Worm (Caenorhabditis elegans) whole organism, dauer: Measurements from ENCODE around the gene EGAP1.5.

ENCODE experiments used
- unc-62 ChIP-seq: sonication (generic microtip); optimal IDR thresholded peaks from 2 replicates; lab custom pipeline; 2017; ENCODE audit warnings: missing biosample characterization, missing genetic modification reagents, missing genetic modification characterization

Gene EGAP1.5

DNA sequence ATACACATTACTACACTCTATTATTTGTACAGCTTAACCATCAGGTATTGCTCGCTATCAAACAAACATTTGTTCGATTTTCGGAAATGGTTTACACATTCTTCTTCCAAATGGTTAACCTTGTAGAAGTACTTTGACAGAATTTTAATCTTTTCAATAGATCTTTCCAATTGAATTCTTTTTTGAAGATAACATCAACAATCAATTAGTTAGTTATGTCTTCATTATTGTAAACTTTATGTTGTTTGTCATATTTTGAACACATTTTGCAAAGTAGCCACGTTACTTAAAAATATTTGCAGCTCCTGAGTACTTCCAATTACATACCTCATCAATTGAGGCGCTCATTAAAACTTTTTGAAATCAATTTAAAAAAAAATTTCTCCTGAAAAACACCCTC is 33.8 kb downstream of the EGAP1.5 start:
- no peak for TF ChIP-seq unc-62 (GFP tag; lab: Kevin White, UChicago)

DNA sequence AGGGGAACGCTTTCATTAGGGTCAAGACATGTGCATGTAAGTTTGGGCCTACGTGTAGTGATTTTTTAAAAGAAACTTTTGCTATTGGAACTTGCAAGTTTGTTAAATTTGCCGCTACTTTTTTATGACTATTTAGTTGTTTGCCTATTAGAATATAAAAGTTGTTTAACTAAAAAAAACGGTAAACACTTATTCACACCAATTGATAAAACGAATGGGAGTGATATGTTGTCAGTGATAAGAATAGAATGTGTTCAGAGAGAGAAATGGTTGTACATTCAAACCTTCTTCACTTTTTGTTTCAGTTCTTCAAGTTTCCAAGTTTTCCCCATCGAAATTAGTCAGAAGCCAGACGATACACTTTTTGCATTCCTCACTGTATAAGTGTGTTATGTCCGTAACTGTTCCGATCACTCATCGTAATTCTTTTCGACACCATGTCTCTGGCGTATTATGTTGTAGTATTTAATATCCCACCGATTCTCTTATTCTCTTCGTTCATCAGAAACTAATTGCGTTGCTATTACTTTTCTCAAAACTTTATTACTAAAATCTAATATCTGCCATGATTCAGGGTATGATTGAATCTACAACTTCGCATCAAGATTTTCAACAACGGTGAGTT is 34.4 kb downstream of the EGAP1.5 start, which contains the start of gene dct-6:
TSS of gene dct-6 (plus strand) at position 575 of the 625 bp plus-strand sequence.
- no peak for TF ChIP-seq unc-62 (GFP tag; lab: Kevin White, UChicago)

DNA sequence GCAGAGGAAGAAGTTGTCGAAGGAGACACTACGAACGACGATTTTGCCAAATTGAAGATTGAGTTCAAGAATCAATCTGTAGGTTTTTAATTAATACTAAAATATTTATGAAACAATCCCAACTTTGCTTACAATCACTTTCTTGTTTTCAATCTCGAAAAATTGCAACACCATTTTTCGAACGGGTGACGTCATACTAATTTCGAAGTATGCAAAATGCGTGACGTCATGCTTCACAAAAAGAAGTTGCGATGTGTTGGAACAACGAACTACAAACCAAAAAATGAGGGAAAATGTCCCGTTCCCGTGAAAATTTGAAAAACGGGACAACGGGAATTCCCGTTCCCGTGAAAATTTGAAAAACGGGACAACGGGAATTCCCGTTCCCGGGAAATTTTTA is 36.1 kb downstream of the EGAP1.5 start:
- TF ChIP-seq unc-62 (GFP tag; lab: Kevin White, UChicago): no peak

DNA sequence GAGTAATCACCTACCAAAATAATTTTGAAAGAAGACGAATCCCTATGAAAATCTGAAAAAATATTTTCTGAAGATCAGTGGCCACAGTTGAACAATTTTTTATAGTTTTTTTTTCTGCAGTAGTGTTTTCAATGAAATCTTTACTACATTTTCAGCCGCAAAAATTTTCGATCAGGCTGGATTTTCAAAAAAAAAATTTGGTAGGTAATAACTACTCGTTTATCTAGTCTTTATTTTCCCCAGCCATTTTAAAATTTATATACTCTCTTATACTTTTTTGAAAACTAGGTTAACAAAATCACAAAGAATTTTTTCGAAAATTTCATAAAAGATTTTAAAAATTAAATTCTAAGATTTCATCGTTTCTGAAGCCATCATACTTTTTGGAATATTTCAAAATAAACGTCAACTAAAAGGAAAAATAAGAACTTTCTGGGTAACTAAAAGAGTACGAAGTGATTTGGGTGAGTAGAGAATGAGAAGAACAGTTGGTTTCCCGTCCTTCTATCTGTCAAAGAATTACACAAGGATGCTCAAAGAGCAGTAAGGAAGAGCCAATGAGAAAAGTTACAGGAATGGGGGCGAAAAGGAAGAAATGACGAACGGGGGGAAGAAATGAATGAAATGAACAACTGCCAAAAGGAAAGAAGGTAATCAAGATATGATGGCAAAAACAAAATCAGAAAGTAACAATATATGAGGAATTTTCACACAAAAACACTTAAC is 43.6 kb downstream of the EGAP1.5 start, which contains the start of gene mlp-1:
TSS of gene mlp-1 (minus strand) at position 51 of the 726 bp plus-strand sequence.
- TF ChIP-seq unc-62 (GFP tag; lab: Kevin White, UChicago): no peak

DNA sequence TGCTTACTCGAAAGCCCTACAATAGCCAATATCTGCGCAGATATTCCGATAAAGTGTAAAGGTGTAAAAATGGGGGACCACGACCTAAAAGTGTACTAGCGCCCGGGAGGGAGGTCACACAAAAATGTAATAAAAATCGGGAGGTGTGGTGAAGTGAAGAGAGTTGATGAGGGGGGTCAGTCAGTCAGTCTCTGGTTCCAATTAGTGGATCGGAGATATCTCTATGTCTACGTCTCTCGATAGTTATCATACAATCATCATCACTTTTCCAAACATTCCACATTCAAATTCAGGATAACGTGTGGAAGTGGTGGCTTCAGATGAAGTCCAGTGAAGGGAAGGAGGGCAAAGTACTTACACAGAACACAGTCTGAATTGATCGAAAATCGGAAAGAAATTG is 44.5 kb downstream of the EGAP1.5 start:
- TF ChIP-seq unc-62 (GFP tag; lab: Kevin White, UChicago): no peak

DNA sequence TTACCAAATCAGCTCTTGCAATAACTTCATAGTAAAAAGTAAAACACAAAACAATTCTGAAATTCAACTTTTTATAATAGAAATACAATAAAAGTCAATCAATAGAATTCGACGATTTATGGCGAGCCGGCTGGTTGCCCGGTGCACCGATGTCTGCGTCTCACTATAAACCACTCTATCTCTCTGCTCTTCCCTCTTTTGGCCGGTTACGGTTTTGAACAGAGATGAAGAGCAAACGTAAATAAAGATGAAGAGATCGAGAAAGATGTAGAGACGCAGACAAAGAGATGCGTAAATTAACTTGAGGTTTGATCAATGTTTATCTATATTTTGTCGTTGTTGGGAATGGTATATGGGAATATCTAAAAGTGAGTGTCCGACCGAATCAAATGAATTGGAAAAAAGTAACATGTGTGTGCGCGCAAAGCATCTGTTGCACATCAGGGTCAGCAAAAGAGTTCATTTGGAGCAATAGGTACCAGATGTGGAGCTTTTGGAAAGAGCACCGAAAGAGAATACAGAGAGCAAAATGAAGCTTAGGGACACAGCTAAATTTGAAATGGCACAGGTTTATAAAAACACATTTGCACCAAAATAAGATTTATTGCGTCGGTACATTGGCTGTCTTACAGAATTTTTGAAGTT is 48.9 kb downstream of the EGAP1.5 start:
- no peak for TF ChIP-seq unc-62 (GFP tag; lab: Kevin White, UChicago)

DNA sequence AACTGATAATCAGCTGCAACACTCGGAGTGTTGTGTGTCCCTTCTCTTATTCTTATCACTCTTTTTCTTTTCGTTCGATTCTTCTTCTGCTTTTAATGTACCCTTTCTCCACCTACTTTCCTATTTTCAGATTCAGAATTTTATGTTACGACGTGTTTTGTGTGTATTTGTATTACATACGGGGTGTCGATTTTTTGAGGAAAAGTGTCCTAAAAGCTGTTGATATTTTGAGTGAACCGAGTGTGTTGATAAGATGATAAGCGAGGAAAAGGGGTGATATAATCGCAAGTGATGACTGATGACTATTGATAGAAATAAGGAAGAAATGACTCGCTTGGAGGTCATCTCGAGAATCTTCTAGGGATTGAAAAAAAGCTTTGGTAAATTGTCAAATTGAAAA is 49.9 kb downstream of the EGAP1.5 start:
- TF ChIP-seq unc-62 (GFP tag; lab: Kevin White, UChicago): no peak

DNA sequence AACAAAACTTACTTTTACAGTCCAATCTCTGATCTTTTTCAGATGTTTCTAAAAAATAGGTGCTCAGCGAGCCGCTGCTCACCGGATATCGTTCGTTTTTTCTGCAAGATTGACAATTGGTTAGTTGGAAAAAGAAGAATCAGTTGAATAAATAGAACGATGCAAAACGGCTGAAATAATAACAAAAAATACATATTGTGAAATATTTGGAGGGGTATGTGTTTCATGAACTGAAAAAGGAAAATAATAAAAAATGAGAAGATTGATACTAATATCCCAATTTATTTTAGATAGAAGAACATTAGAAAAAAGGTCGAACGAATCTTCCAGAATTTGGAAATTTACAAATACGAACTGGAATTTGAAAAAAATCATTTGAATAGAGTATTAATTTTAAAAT is 50.5 kb downstream of the EGAP1.5 start, which contains the start of gene frm-2:
TSS of gene frm-2 (minus strand) at position 101 of the 400 bp plus-strand sequence.
- TF ChIP-seq unc-62 (GFP tag; lab: Kevin White, UChicago): no peak
